Worm (Caenorhabditis elegans): ENCODE results near the gene Y39F10C.1.

DNA sequence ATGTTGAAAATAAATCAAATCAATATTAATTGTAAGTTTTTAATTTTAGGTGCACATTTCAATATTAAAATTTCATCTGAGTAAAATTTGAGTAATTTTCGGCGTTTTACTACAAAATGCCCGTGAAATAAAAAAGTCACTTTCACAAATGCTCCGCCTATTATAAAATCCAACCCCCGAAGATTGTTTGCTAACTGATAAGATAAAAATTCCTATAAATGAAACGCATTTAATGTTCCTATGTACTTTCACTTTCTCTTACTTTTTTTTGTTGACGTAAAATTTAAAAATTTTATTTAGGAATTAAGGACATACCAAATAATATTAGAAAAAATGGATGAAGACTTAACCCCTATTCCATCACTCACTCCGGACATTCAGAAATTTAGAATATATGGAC, 17.0 kb upstream of the Y39F10C.1 start, which contains the start of gene sdz-24:
- TF ChIP-seq tra-4 (tag; optimal IDR thresholded peaks at IDR 0.05) (no peak), F13C5.2 (tag; optimal IDR thresholded peaks at IDR 0.05) (no peak), flt-1 (GFP tag; IDR thresholded peaks at IDR 0.05) (no peak), ceh-13 (GFP tag; optimal IDR thresholded peaks at IDR 0.05) (no peak), B0310.2 (tag; optimal IDR thresholded peaks at IDR 0.05) (no peak)
